Worm (Caenorhabditis elegans) whole organism, mixed stage, embryonic: ENCODE measurements around the gene F23H11.7.

Source experiments
- blmp-1 ChIP-seq: fragments of 150-350 bp; optimal IDR thresholded peaks from 2 replicates; lab custom pipeline; 2014; ENCODE audit warnings: missing biosample characterization, missing genetic modification characterization
- elt-3 ChIP-seq: fragments of 150-350 bp; optimal IDR thresholded peaks from 2 replicates; lab custom pipeline; 2014; ENCODE audit warnings: missing biosample characterization, missing genetic modification characterization
- nhr-12 ChIP-seq: fragments of 150-350 bp; optimal IDR thresholded peaks from 2 replicates; lab custom pipeline; 2014; ENCODE audit warnings: missing biosample characterization, missing genetic modification characterization
- nhr-237 ChIP-seq: fragments of 150-350 bp; optimal IDR thresholded peaks from 2 replicates; lab custom pipeline; 2014; ENCODE audit warnings: missing biosample characterization, missing genetic modification characterization
- nhr-76 ChIP-seq: sonication (generic microtip); optimal IDR thresholded peaks from 2 replicates; lab custom pipeline; 2017; ENCODE audit warnings: missing biosample characterization, missing genetic modification characterization
- snpc-4 ChIP-seq: fragments of 150-350 bp; optimal IDR thresholded peaks from 2 replicates; lab custom pipeline; 2014; ENCODE audit warnings: missing biosample characterization, missing genetic modification characterization
- unc-39 ChIP-seq: fragments of 150-350 bp; optimal IDR thresholded peaks from 2 replicates; lab custom pipeline; 2014; ENCODE audit warnings: missing biosample characterization, missing genetic modification characterization
- unc-62 ChIP-seq: fragments of 150-350 bp; optimal IDR thresholded peaks from 2 replicates; lab custom pipeline; 2014; ENCODE audit warnings: missing biosample characterization, missing genetic modification reagents, missing genetic modification characterization
- ztf-11 ChIP-seq: fragments of 150-350 bp; optimal IDR thresholded peaks from 2 replicates; lab custom pipeline; 2014; ENCODE audit warnings: missing biosample characterization, missing genetic modification characterization

DNA sequence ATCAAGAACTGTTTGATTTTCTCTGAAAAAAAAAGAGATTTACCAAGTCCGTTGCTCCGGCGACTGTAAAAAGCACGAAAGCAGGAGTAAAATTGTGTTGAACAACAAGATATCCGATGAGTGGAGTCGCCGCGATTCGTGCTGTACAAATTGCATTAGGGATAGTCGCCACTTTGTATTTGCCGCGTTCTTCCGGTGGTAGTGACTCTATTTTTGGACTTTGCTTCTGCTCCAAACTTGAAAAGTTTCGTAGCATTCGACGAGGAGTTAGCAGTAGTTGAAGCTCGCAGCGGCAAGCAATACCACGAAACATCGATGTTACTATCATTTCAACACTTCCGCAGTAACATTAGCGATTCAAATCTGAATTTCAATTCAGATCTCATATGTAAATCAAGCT, 9.7 kb downstream of the F23H11.7 start, which contains the start of gene crls-1:
- TF ChIP-seq unc-39 (no peak), unc-62 (GFP tag; lab: Kevin White, UChicago) (no peak), nhr-12 (tag; lab: Kevin White, UChicago) (no peak), blmp-1 (tag; lab: Kevin White, UChicago) (no peak), snpc-4 (tag; lab: Kevin White, UChicago) (no peak), elt-3 (tag; lab: Kevin White, UChicago) (no peak), nhr-76 (tag; lab: Kevin White, UChicago) (no peak), nhr-237 (tag; lab: Kevin White, UChicago) (no peak), ztf-11 (tag; lab: Kevin White, UChicago) (no peak)
